Worm (Caenorhabditis elegans): ENCODE measurements around the gene dhhc-9.

Gene dhhc-9

DNA sequence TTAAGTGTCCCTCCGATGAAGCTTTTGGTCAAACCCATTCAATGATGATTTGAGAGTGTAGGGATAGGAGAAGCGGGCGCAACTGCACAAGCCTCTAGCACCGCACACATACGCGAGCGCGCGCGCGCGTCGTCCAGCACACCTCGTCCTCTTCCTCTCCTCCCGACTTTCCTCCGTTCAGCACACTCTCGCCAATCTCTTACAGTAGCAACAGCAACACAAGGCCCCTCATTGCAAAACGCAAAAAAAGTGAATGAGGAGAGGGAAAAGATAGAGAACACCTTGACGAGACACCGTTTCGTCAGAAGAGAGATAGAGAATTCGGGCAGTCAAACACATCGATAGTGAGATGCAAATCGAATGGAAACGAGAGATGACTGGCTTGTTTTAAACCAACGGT lies 30.6 kb upstream of the dhhc-9 start (continued):
- TF ChIP-seq Y56A3A.18 (GFP tag; IDR thresholded peaks at IDR 0.05) (peak; percentile 52; the same call in 1 of the 2 replicates), attf-3 (GFP tag; conservative IDR thresholded peaks at IDR 0.05) (no peak), hmg-20 (GFP tag; IDR thresholded peaks at IDR 0.05) (no peak), egl-44 (GFP tag; IDR thresholded peaks at IDR 0.05) (no peak), aptf-3 (GFP tag; IDR thresholded peaks at IDR 0.05) (no peak)

DNA sequence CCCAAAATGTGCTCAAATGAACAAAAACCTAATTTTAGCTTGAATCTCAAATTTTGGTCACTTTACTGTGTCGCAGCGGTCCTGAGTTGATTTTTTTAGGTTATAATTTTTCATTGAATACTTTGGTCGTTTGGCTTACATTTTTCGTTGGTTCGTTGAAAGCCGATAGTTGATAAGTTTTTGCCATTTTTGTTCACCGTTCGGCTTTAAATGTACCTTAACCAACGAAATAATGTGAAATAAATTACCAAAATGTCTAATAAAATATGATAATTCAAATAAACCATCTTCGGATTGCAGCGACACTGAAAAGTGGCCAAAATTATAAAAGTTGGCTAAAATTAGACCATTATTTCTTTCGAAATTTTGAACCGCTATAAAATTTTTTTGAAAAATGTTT lies 28.5 kb upstream of the dhhc-9 start:
- no peak for TF ChIP-seq athp-1 (tag; optimal IDR thresholded peaks at IDR 0.05)
- TF ChIP-seq hmg-1.2 (GFP tag; IDR thresholded peaks at IDR 0.05): no peak
- no peak for TF ChIP-seq ceh-79 (tag; optimal IDR thresholded peaks at IDR 0.05)
- no peak for TF ChIP-seq attf-5 (GFP tag; optimal IDR thresholded peaks at IDR 0.05)
- no peak for TF ChIP-seq F39B2.1 (GFP tag; IDR thresholded peaks at IDR 0.05)
- no peak for TF ChIP-seq ztf-3 (GFP tag; optimal IDR thresholded peaks at IDR 0.05)
- TF ChIP-seq F22D6.2 (tag; optimal IDR thresholded peaks at IDR 0.05): no peak
- TF ChIP-seq pha-4 (tag; optimal IDR thresholded peaks at IDR 0.05): no peak
- TF ChIP-seq pbrm-1 (GFP tag; IDR thresholded peaks at IDR 0.05): no peak
- TF ChIP-seq ztf-22 (GFP tag; optimal IDR thresholded peaks at IDR 0.05): no peak
- no peak for TF ChIP-seq nfya-2 (GFP tag; IDR thresholded peaks at IDR 0.05)
- TF ChIP-seq rec-8 (tag; optimal IDR thresholded peaks at IDR 0.05): no peak

DNA sequence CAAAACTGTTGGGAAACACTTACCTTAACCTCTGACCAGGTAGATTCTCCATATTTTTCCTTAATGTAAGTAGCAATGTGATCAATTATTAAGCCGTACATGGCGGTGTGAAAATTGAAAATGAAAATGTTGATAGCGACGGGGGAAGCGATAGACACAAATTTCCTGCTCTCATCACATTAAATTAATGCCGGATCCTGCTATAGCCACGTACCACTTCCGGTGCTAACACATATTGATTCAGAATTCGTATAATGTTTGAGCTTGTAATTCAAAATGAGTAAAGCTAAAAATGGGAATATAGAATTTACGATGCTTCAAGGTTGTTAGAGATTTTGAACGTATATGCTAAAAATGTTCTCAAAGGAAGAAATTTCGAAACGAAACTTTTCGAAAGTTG lies 25.6 kb upstream of the dhhc-9 start, which contains the start of gene gcy-31:
gcy-31 (minus strand) TSS at position 101 of the 400 bp plus-strand sequence.
- no peak for TF ChIP-seq him-1 (tag; optimal IDR thresholded peaks at IDR 0.05)
- TF ChIP-seq unc-62 (GFP tag; optimal IDR thresholded peaks at IDR 0.05): no peak
- no peak for TF ChIP-seq egl-18 (GFP tag; IDR thresholded peaks at IDR 0.05)
- TF ChIP-seq ceh-27 (GFP tag; optimal IDR thresholded peaks at IDR 0.05): no peak
- TF ChIP-seq snpc-1.3 (tag; optimal IDR thresholded peaks at IDR 0.05; ENCODE audit: insufficient read depth): no peak
- TF ChIP-seq gei-17 (GFP tag; optimal IDR thresholded peaks at IDR 0.05): no peak
- TF ChIP-seq F39B2.1 (GFP tag; IDR thresholded peaks at IDR 0.05): no peak
- no peak for TF ChIP-seq F22D6.2 (tag; optimal IDR thresholded peaks at IDR 0.05)
- no peak for TF ChIP-seq repo-1 (tag; optimal IDR thresholded peaks at IDR 0.05)
- no peak for TF ChIP-seq nhr-90 (tag; optimal IDR thresholded peaks at IDR 0.05)
- TF ChIP-seq fkh-3 (tag; optimal IDR thresholded peaks at IDR 0.05): no peak
- TF ChIP-seq Y53F4B.3 (GFP tag; IDR thresholded peaks at IDR 0.05): no peak
- no peak for TF ChIP-seq ztf-26 (tag; optimal IDR thresholded peaks at IDR 0.05)
- no peak for TF ChIP-seq F10E7.11 (tag; optimal IDR thresholded peaks at IDR 0.05)

DNA sequence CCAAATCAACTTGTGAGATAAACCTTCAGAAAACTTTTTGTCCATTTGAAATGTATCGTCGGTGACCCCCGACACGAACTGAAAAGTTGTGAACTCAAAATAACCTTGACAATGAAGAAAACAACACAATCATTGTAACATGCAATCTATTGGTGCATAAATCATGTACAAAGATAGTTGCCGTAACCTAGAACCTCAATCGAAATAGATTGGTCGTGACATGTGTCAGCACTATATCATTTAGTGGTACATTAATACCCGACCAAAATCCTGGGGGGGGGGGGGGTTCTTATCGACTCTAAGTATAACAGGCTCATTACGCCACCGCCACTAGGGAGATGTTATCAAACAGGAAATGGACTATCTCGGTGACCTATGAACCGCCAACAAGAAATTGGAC lies 25.1 kb upstream of the dhhc-9 start:
- TF ChIP-seq Y67H2A.10 (GFP tag; conservative IDR thresholded peaks at IDR 0.05) (no peak), ceh-79 (tag; optimal IDR thresholded peaks at IDR 0.05) (no peak), madf-10 (tag; optimal IDR thresholded peaks at IDR 0.05) (no peak), ceh-100 (GFP tag; IDR thresholded peaks at IDR 0.05) (no peak), efl-1 (GFP tag; optimal IDR thresholded peaks at IDR 0.05) (no peak), F33H1.4 (GFP tag; IDR thresholded peaks at IDR 0.05) (no peak), Y53G8AR.9 (GFP tag; conservative IDR thresholded peaks at IDR 0.05) (no peak), Y56A3A.18 (GFP tag; IDR thresholded peaks at IDR 0.05) (no peak), rec-8 (tag; optimal IDR thresholded peaks at IDR 0.05) (no peak), rpc-1 (optimal IDR thresholded peaks at IDR 0.05) (no peak), rpc-1 (tag; optimal IDR thresholded peaks at IDR 0.05) (no peak), lsl-1 (GFP tag; optimal IDR thresholded peaks at IDR 0.05) (no peak), tbx-9 (tag; optimal IDR thresholded peaks at IDR 0.05; ENCODE audit: borderline replicate concordance) (no peak), ets-4 (GFP tag; optimal IDR thresholded peaks at IDR 0.05) (no peak)

Data from whole organism, young adult.